Worm (Caenorhabditis elegans) whole organism, midembryonic: ENCODE data around the gene ntr-2.

Experiments
- cog-1 ChIP-seq: sonication (generic microtip); optimal IDR thresholded peaks from 2 replicates; lab custom pipeline; 2016; ENCODE audit warnings: missing genetic modification characterization, missing compliant biosample characterization
- flt-1 ChIP-seq: fragments of 200-800 bp; sonication (Bioruptor generic); IDR thresholded peaks from 2 replicates; pipeline ENCODE4 v1.3.6; 2022; ENCODE audit warnings: missing genetic modification characterization, missing compliant biosample characterization
- klf-2 ChIP-seq: fragments of 200-800 bp; sonication (Bioruptor generic); conservative IDR thresholded peaks from 2 replicates; pipeline ENCODE4 v1.3.6; 2022; ENCODE audit warnings: missing genetic modification reagents, missing genetic modification characterization, missing compliant biosample characterization
- med-1 ChIP-seq: sonication (generic microtip); optimal IDR thresholded peaks from 2 replicates; lab custom pipeline; 2017; ENCODE audit warnings: missing genetic modification characterization, mild to moderate bottlenecking, missing compliant biosample characterization, antibody characterized with exemption, missing genetic modification reagents; ENCODE audit not compliant: insufficient read depth
- ref-1 ChIP-seq: fragments of 200-800 bp; sonication (Bioruptor generic); conservative IDR thresholded peaks from 2 replicates; pipeline ENCODE4 v1.3.6; 2022; ENCODE audit warnings: missing genetic modification reagents, missing genetic modification characterization, missing compliant biosample characterization
- ztf-23 ChIP-seq: fragments of 200-800 bp; sonication (Bioruptor generic); IDR thresholded peaks from 2 replicates; pipeline ENCODE4 v1.3.6; 2022; ENCODE audit warnings: missing genetic modification reagents, missing genetic modification characterization, missing compliant biosample characterization
- ztf-29 ChIP-seq: fragments of 200-800 bp; sonication (Bioruptor generic); IDR thresholded peaks from 2 replicates; pipeline ENCODE4 v1.3.6; 2022; ENCODE audit warnings: missing genetic modification reagents, missing genetic modification characterization, missing compliant biosample characterization

DNA sequence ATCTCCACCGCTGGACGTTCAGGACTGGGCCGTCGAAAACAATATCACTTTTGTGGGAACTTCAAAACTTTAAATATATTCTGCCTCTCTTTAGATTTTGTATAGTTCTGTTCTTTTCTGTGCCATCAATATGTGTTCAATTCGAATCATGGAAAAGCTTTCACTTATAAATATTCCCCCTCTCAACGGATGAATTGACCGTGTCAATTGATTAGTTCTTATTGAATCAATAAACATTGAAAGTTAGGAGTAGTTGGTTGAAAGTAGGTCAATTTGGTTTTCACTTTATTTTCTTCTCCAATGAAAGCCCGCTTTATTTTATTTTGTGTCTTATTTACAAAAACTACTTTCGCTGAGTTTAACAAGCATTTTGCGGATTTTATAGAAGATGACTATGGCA lies 30.5 kb downstream of the ntr-2 start, which contains the start of gene lips-8:
- TF ChIP-seq klf-2 (no peak), ztf-29 (no peak), cog-1 (tag; lab: Kevin White, UChicago) (no peak), ref-1 (GFP tag; lab: Robert Waterston, UW) (no peak), flt-1 (GFP tag; lab: Robert Waterston, UW) (no peak), med-1 (GFP tag; lab: Kevin White, UChicago) (no peak), ztf-23 (GFP tag; lab: Robert Waterston, UW) (no peak)
